Fruit fly (Drosophila melanogaster): Measurements from ENCODE around the gene Cep164.

Cep164 gene

DNA sequence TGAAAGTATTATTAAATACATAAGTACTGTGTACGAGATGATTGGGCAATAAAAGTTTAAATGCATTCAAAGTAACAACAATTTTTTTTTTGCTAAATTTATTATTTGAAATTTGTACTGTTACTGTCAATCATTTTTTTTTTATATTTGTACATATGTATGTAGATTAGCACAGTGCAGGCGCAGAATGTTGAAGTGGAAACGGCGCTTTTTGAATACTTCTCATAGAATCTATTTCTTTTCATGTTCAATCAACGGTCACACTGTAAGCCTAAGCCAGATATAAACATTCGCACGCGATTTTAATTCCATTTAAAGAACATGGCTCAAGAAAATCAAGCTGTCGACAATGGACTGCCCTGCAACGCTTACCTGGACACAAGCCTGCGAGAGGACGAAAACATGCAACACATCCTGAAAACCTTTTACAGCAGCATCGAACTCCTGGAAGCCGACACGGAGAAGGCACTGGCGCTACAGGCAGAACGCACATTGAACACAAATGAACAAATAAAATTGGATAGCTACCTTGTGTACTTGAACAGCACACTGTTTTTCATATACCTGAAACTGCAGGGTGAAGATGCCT, 37.9 kb downstream of the Cep164 start, which contains the start of gene Rrp47:
Gene Rrp47 (plus strand): TSS at position 163 of the 589 bp plus-strand sequence.
- TF ChIP-seq usp (GFP tag; optimal IDR thresholded peaks at IDR 0.05) (no peak), sage (GFP tag; optimal IDR thresholded peaks at IDR 0.05) (no peak), N (GFP tag; optimal IDR thresholded peaks at IDR 0.05) (peak; percentile 65), h (GFP tag; optimal IDR thresholded peaks at IDR 0.05) (peak; percentile 3), woc (GFP tag; optimal IDR thresholded peaks at IDR 0.05) (no peak), Mio (GFP tag; optimal IDR thresholded peaks at IDR 0.05) (no peak), fru (GFP tag; optimal IDR thresholded peaks at IDR 0.05) (no peak), Dif (GFP tag; optimal IDR thresholded peaks at IDR 0.05; ENCODE audit: partially characterized antibody) (no peak), Rel (GFP tag; optimal IDR thresholded peaks at IDR 0.05) (no peak), Rel (tag; optimal IDR thresholded peaks at IDR 0.05) (no peak)

DNA sequence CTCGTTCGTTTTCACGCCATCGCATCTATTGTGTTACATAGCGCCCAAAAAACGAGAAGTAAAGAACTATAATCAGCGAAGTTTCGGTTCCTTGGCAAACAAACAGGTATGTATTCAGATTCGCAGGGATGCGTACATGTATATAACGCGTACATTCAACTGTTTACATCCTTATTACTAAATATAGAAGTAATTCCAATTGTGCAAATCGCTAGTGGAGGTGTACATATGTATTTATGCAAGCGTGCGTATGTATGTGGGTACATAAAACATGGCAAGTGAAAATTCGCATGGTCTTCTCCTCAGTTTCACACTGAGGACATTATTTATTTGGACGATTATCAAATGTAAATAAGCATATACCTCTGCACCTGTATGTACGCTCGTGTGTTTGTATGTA, 41.2 kb downstream of the Cep164 start:
- TF ChIP-seq ey (GFP tag; optimal IDR thresholded peaks at IDR 0.05) (no peak), sv (GFP tag; optimal IDR thresholded peaks at IDR 0.05) (no peak), N (GFP tag; optimal IDR thresholded peaks at IDR 0.05) (no peak), sage (GFP tag; optimal IDR thresholded peaks at IDR 0.05) (no peak), CG9705 (GFP tag; optimal IDR thresholded peaks at IDR 0.05) (no peak), foxo (GFP tag; optimal IDR thresholded peaks at IDR 0.05) (no peak), Hnf4 (GFP tag; optimal IDR thresholded peaks at IDR 0.05) (no peak), rgr (GFP tag; optimal IDR thresholded peaks at IDR 0.05) (no peak), OdsH (GFP tag; optimal IDR thresholded peaks at IDR 0.05) (no peak), Vsx2 (GFP tag; optimal IDR thresholded peaks at IDR 0.05; ENCODE audit: partially characterized antibody) (no peak), Jra (GFP tag; optimal IDR thresholded peaks at IDR 0.05) (no peak), Dfd (GFP tag; optimal IDR thresholded peaks at IDR 0.05) (no peak), lola (GFP tag; optimal IDR thresholded peaks at IDR 0.05) (no peak), CG32264 (GFP tag; optimal IDR thresholded peaks at IDR 0.05) (no peak), usp (GFP tag; optimal IDR thresholded peaks at IDR 0.05) (no peak), Hr78 (GFP tag; optimal IDR thresholded peaks at IDR 0.05) (no peak), jim (GFP tag; optimal IDR thresholded peaks at IDR 0.05) (no peak), Sp1 (GFP tag; optimal IDR thresholded peaks at IDR 0.05) (no peak)

- no peak for TF ChIP-seq Abd-B (GFP tag; optimal IDR thresholded peaks at IDR 0.05)
- no peak for TF ChIP-seq Dfd (GFP tag; optimal IDR thresholded peaks at IDR 0.05)
- TF ChIP-seq Hr78 (GFP tag; optimal IDR thresholded peaks at IDR 0.05) = no peak
- no peak for TF ChIP-seq CrebA (GFP tag; optimal IDR thresholded peaks at IDR 0.05; ENCODE audit: borderline replicate concordance)
- no peak for TF ChIP-seq foxo (GFP tag; optimal IDR thresholded peaks at IDR 0.05)
- no peak for TF ChIP-seq jim (GFP tag; optimal IDR thresholded peaks at IDR 0.05)
Measured at dm6 chrX:15940956-15941246, 41.8 kb downstream of the Cep164 start, which contains the start of gene CG8924. Gene CG8924 (plus strand): TSS chrX:15941077.

DNA sequence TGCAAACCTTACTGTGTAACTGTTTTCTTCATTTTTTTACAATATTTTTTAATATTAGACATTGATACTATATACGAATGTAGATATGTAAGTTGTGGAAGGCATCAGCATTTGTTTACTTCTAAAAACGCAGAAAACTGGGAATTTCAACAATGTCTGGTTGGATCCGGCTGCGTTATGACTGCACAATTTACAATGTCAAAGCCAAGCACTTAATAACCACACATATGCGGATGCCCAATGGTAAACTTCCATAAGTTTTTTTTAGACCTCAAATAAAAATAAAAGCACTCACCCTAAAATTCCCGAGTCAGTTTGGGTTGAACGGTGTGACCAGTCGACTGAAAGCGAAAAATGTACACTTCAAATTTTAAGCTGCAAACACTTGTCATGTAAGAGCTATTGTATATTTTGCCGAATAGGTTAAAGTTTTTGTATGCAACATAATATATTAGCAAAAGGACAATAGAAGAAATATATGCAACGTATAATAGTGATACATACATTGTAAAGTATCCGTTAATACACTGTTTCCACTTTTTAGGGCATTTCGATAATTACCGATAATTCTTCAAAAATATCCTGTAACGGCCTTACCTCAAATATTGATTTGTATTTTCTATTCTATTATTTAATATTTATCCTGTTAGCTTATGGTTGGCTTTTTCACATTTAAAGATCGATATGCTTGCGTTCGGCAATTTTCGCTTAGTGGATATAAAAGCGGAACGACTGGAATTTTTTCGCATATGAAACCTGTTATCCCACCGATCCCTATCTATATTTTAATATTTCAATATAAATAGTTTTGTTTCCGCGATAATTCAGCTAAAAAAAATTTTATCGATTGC, 42.4 kb downstream of the Cep164 start, which contains the start of gene Stim:
Gene Stim (minus strand): TSS at position 347 of the 851 bp plus-strand sequence.
- no peak for TF ChIP-seq woc (GFP tag; optimal IDR thresholded peaks at IDR 0.05)
- no peak for TF ChIP-seq Hnf4 (GFP tag; optimal IDR thresholded peaks at IDR 0.05)
- TF ChIP-seq foxo (GFP tag; optimal IDR thresholded peaks at IDR 0.05) = no peak
- TF ChIP-seq OdsH (GFP tag; optimal IDR thresholded peaks at IDR 0.05) = no peak
- TF ChIP-seq CG9705 (GFP tag; optimal IDR thresholded peaks at IDR 0.05) = no peak
- TF ChIP-seq sv (GFP tag; optimal IDR thresholded peaks at IDR 0.05) = no peak
- no peak for TF ChIP-seq Rel (GFP tag; optimal IDR thresholded peaks at IDR 0.05)
- peak; percentile 86 for TF ChIP-seq Rel (tag; optimal IDR thresholded peaks at IDR 0.05)
- no peak for TF ChIP-seq usp (GFP tag; optimal IDR thresholded peaks at IDR 0.05)
- TF ChIP-seq dsf (GFP tag; optimal IDR thresholded peaks at IDR 0.05; ENCODE audit: borderline replicate concordance) = no peak
- TF ChIP-seq br (GFP tag; optimal IDR thresholded peaks at IDR 0.05) = no peak
- TF ChIP-seq N (GFP tag; optimal IDR thresholded peaks at IDR 0.05) = peak; percentile 67
- TF ChIP-seq dmrt93B (GFP tag; optimal IDR thresholded peaks at IDR 0.05) = no peak
- TF ChIP-seq GATAd (GFP tag; optimal IDR thresholded peaks at IDR 0.05) = no peak
- no peak for TF ChIP-seq CrebA (GFP tag; optimal IDR thresholded peaks at IDR 0.05; ENCODE audit: borderline replicate concordance)

- TF ChIP-seq woc (GFP tag; optimal IDR thresholded peaks at IDR 0.05) (peak; percentile 6), GATAd (GFP tag; optimal IDR thresholded peaks at IDR 0.05) (no peak)
Measured at dm6 chrX:15934226-15934547, 48.6 kb downstream of the Cep164 start.
